Worm (Caenorhabditis elegans) whole organism, L1 larva: ENCODE data around the gene algn-11.

Experiments used
- C04F5.9 ChIP-seq: sonication (generic microtip); optimal IDR thresholded peaks from 2 replicates; lab custom pipeline; 2016; ENCODE audit warnings: missing genetic modification characterization, missing compliant biosample characterization
- C16A3.4 ChIP-seq: fragments of 150-350 bp; optimal IDR thresholded peaks from 2 replicates; lab custom pipeline; 2014; ENCODE audit warnings: missing biosample characterization, missing genetic modification characterization
- C34B4.2 ChIP-seq: sonication (generic microtip); optimal IDR thresholded peaks from 2 replicates; lab custom pipeline; 2017; ENCODE audit warnings: mild to moderate bottlenecking, missing genetic modification characterization, missing compliant biosample characterization
- Y116A8C.19 ChIP-seq: sonication (generic microtip); optimal IDR thresholded peaks from 2 replicates; lab custom pipeline; 2016; ENCODE audit warnings: missing compliant biosample characterization, missing genetic modification characterization, borderline replicate concordance
- alr-1 ChIP-seq: fragments of 200-800 bp; sonication (Bioruptor generic); optimal IDR thresholded peaks from 2 replicates; lab custom pipeline; 2018; ENCODE audit warnings: borderline replicate concordance, mild to moderate bottlenecking, missing genetic modification characterization, missing compliant biosample characterization
- ama-1 ChIP-seq: fragments of 150-350 bp; optimal IDR thresholded peaks from 2 replicates; lab custom pipeline; 2014
- blmp-1 ChIP-seq: fragments of 150-350 bp; optimal IDR thresholded peaks from 2 replicates; lab custom pipeline; 2014; ENCODE audit warnings: missing biosample characterization, missing genetic modification characterization
- ceh-82 ChIP-seq, 3 experiments: fragments of 150-350 bp in 1 of 3; sonication (generic microtip) in 2 of 3; optimal IDR thresholded peaks; 2 replicates each; lab custom pipeline; 2014 to 2017; ENCODE audit warnings: missing biosample characterization in 3 of 3, missing genetic modification characterization in 3 of 3
- ceh-88 ChIP-seq: fragments of 200-800 bp; sonication (Bioruptor generic); IDR thresholded peaks from 2 replicates; pipeline ENCODE4 v1.3.6; 2022; ENCODE audit warnings: missing genetic modification characterization, missing compliant biosample characterization
- dpl-1 ChIP-seq, 3 experiments: fragments of 150-350 bp in 2 of 3; sonication (generic microtip) in 1 of 3; optimal IDR thresholded peaks; 2 replicates each; lab custom pipeline; 2014 to 2017; ENCODE audit warnings: missing biosample characterization in 3 of 3, missing genetic modification characterization in 3 of 3, missing genetic modification reagents in 3 of 3
- dsc-1 ChIP-seq: sonication (generic microtip); optimal IDR thresholded peaks from 2 replicates; lab custom pipeline; 2016; ENCODE audit warnings: mild to moderate bottlenecking, missing genetic modification characterization, missing compliant biosample characterization
- efl-1 ChIP-seq, 4 experiments: fragments of 150-350 bp; optimal IDR thresholded peaks in 3 of 4; peaks in 1 of 4; 1 replicate in 1 of 4; 2 replicates in 3 of 4; lab custom pipeline; 2014; ENCODE audit warnings: missing biosample characterization in 2 of 4, missing genetic modification characterization in 2 of 4, missing genetic modification reagents in 2 of 4
- efl-3 ChIP-seq: fragments of 200-800 bp; sonication (Bioruptor generic); optimal IDR thresholded peaks from 2 replicates; lab custom pipeline; 2018; ENCODE audit warnings: mild to moderate bottlenecking, missing genetic modification characterization, missing compliant biosample characterization
- egl-13 ChIP-seq: sonication (generic microtip); optimal IDR thresholded peaks from 2 replicates; lab custom pipeline; 2016; ENCODE audit warnings: missing genotype, missing genetic modification reagents, missing genetic modification characterization, missing compliant biosample characterization
- egl-27 ChIP-seq, 2 experiments: fragments of 150-350 bp in 1 of 2; sonication (generic microtip); optimal IDR thresholded peaks; 3 replicates each; lab custom pipeline; 2017 to 2018; ENCODE audit warnings: missing biosample characterization in 2 of 2, missing genetic modification characterization in 2 of 2, missing genetic modification reagents in 2 of 2
- elt-2 ChIP-seq: sonication (generic microtip); optimal IDR thresholded peaks from 2 replicates; lab custom pipeline; 2016; ENCODE audit warnings: missing genetic modification characterization, mild to moderate bottlenecking, inconsistent platforms, missing compliant biosample characterization, missing genetic modification reagents
- ets-5 ChIP-seq: fragments of 200-800 bp; sonication (Bioruptor generic); IDR thresholded peaks from 2 replicates; pipeline ENCODE4 v1.3.6; 2022; ENCODE audit warnings: missing genetic modification characterization, missing compliant biosample characterization
- fkh-10 ChIP-seq: sonication (generic microtip); optimal IDR thresholded peaks from 2 replicates; lab custom pipeline; 2017; ENCODE audit warnings: missing biosample characterization, missing genetic modification reagents, missing genetic modification characterization
- fkh-8 ChIP-seq: sonication (generic microtip); optimal IDR thresholded peaks from 2 replicates; lab custom pipeline; 2016; ENCODE audit warnings: mild to moderate bottlenecking, missing genetic modification characterization, missing compliant biosample characterization
- grh-1 ChIP-seq: fragments of 200-800 bp; sonication (Bioruptor generic); IDR thresholded peaks from 2 replicates; pipeline ENCODE4 v1.3.6; 2022; ENCODE audit warnings: missing genetic modification reagents, missing genetic modification characterization, missing compliant biosample characterization
- hlh-17 ChIP-seq: fragments of 200-800 bp; sonication (Bioruptor generic); optimal IDR thresholded peaks from 2 replicates; lab custom pipeline; 2018; ENCODE audit warnings: missing genetic modification characterization, mild to moderate bottlenecking, missing compliant biosample characterization, moderate library complexity, borderline replicate concordance
- hlh-4 ChIP-seq: sonication (generic microtip); optimal IDR thresholded peaks from 2 replicates; lab custom pipeline; 2016; ENCODE audit warnings: mild to moderate bottlenecking, missing genetic modification characterization, missing compliant biosample characterization
- hpl-2 ChIP-seq: fragments of 150-350 bp; optimal IDR thresholded peaks from 2 replicates; lab custom pipeline; 2014; ENCODE audit warnings: missing biosample characterization, missing genetic modification reagents, missing genetic modification characterization
- irx-1 ChIP-seq: sonication (generic microtip); optimal IDR thresholded peaks from 2 replicates; lab custom pipeline; 2016; ENCODE audit warnings: missing genetic modification characterization, missing compliant biosample characterization
- jun-1 ChIP-seq: fragments of 150-350 bp; optimal IDR thresholded peaks from 2 replicates; lab custom pipeline; 2014; ENCODE audit warnings: missing biosample characterization, missing genetic modification reagents, missing genetic modification characterization
- lin-14 ChIP-seq: fragments of 200-800 bp; sonication (Bioruptor generic); optimal IDR thresholded peaks from 2 replicates; lab custom pipeline; 2018; ENCODE audit warnings: mild to moderate bottlenecking, missing genetic modification characterization, moderate library complexity, missing compliant biosample characterization
- lin-35 ChIP-seq, 2 experiments: fragments of 150-350 bp; optimal IDR thresholded peaks; 2 replicates each; lab custom pipeline; 2014; ENCODE audit warnings: missing biosample characterization in 2 of 2, missing genetic modification characterization in 2 of 2, missing genetic modification reagents in 2 of 2
- lin-39 ChIP-seq: fragments of 150-350 bp; optimal IDR thresholded peaks from 2 replicates; lab custom pipeline; 2014; ENCODE audit warnings: missing biosample characterization, missing genetic modification reagents, missing genetic modification characterization
- lir-3 ChIP-seq: sonication (generic microtip); optimal IDR thresholded peaks from 2 replicates; lab custom pipeline; 2016; ENCODE audit warnings: mild to moderate bottlenecking, missing genetic modification characterization, moderate library complexity, missing compliant biosample characterization; ENCODE audit not compliant: poor library complexity
- lsy-2 ChIP-seq, 2 experiments: fragments of 150-350 bp; optimal IDR thresholded peaks; 2 replicates each; lab custom pipeline; 2014; ENCODE audit warnings: missing biosample characterization in 2 of 2, missing genetic modification characterization in 2 of 2
- mdl-1 ChIP-seq, 2 experiments: fragments of 150-350 bp; optimal IDR thresholded peaks; 2 replicates each; lab custom pipeline; 2014 to 2017; ENCODE audit warnings: missing biosample characterization in 2 of 2, missing genetic modification characterization in 2 of 2, inconsistent platforms in 1 of 2
- mef-2 ChIP-seq: fragments of 150-350 bp; optimal IDR thresholded peaks from 2 replicates; lab custom pipeline; 2014; ENCODE audit warnings: missing biosample characterization, missing genetic modification characterization
- mep-1 ChIP-seq: fragments of 150-350 bp; optimal IDR thresholded peaks from 2 replicates; lab custom pipeline; 2014; ENCODE audit warnings: missing biosample characterization, missing genetic modification characterization
- nhr-11 ChIP-seq: fragments of 150-350 bp; optimal IDR thresholded peaks from 2 replicates; lab custom pipeline; 2014; ENCODE audit warnings: missing biosample characterization, missing genetic modification characterization
- nhr-19 ChIP-seq: fragments of 200-800 bp; sonication (Bioruptor generic); conservative IDR thresholded peaks from 2 replicates; pipeline ENCODE4 v1.3.6; 2022; ENCODE audit warnings: missing genetic modification characterization, missing compliant biosample characterization
- nhr-20 ChIP-seq: sonication (generic microtip); optimal IDR thresholded peaks from 2 replicates; lab custom pipeline; 2016; ENCODE audit warnings: mild to moderate bottlenecking, missing genetic modification characterization, missing compliant biosample characterization
- nhr-28 ChIP-seq: fragments of 150-350 bp; optimal IDR thresholded peaks from 2 replicates; lab custom pipeline; 2014; ENCODE audit warnings: missing biosample characterization, missing genetic modification characterization
- nhr-71 ChIP-seq: sonication (generic microtip); optimal IDR thresholded peaks from 2 replicates; lab custom pipeline; 2016; ENCODE audit warnings: mild to moderate bottlenecking, missing genetic modification characterization, moderate library complexity, missing compliant biosample characterization
- nhr-76 ChIP-seq: sonication (generic microtip); optimal IDR thresholded peaks from 2 replicates; lab custom pipeline; 2017; ENCODE audit warnings: missing biosample characterization, missing genetic modification characterization
- nhr-84 ChIP-seq: sonication (generic microtip); optimal IDR thresholded peaks from 2 replicates; lab custom pipeline; 2017; ENCODE audit warnings: missing biosample characterization, missing genetic modification characterization
- pax-3 ChIP-seq: fragments of 200-800 bp; sonication (Bioruptor generic); optimal IDR thresholded peaks from 2 replicates; lab custom pipeline; 2018; ENCODE audit warnings: mild to moderate bottlenecking, missing genetic modification characterization, moderate library complexity, missing compliant biosample characterization
- rnt-1 ChIP-seq: sonication (generic microtip); optimal IDR thresholded peaks from 2 replicates; lab custom pipeline; 2016; ENCODE audit warnings: mild to moderate bottlenecking, missing genetic modification characterization, moderate library complexity, missing compliant biosample characterization
- skn-1 ChIP-seq: fragments of 150-350 bp; optimal IDR thresholded peaks from 2 replicates; lab custom pipeline; 2014; ENCODE audit warnings: missing biosample characterization, missing genetic modification characterization
- snu-23 ChIP-seq: sonication (generic microtip); optimal IDR thresholded peaks from 2 replicates; lab custom pipeline; 2016; ENCODE audit warnings: missing genetic modification characterization, missing compliant biosample characterization
- sox-4 ChIP-seq: sonication (generic microtip); optimal IDR thresholded peaks from 2 replicates; lab custom pipeline; 2016; ENCODE audit warnings: missing genetic modification characterization, missing compliant biosample characterization
- tlp-1 ChIP-seq: fragments of 150-350 bp; optimal IDR thresholded peaks from 2 replicates; lab custom pipeline; 2014; ENCODE audit warnings: missing biosample characterization, missing genetic modification characterization
- unc-30 ChIP-seq: sonication (generic microtip); optimal IDR thresholded peaks from 2 replicates; lab custom pipeline; 2017; ENCODE audit warnings: missing biosample characterization, missing genetic modification characterization
- unc-98 ChIP-seq: fragments of 200-800 bp; sonication (Bioruptor generic); IDR thresholded peaks from 2 replicates; pipeline ENCODE4 v1.3.6; 2022; ENCODE audit warnings: missing genetic modification characterization, missing compliant biosample characterization
- vab-15 ChIP-seq: sonication (generic microtip); optimal IDR thresholded peaks from 2 replicates; lab custom pipeline; 2017; ENCODE audit warnings: missing genotype, mild to moderate bottlenecking, missing genetic modification characterization, missing compliant biosample characterization
- zag-1 ChIP-seq: fragments of 150-350 bp; optimal IDR thresholded peaks from 2 replicates; lab custom pipeline; 2014; ENCODE audit warnings: missing biosample characterization, missing genetic modification characterization

Gene algn-11

DNA sequence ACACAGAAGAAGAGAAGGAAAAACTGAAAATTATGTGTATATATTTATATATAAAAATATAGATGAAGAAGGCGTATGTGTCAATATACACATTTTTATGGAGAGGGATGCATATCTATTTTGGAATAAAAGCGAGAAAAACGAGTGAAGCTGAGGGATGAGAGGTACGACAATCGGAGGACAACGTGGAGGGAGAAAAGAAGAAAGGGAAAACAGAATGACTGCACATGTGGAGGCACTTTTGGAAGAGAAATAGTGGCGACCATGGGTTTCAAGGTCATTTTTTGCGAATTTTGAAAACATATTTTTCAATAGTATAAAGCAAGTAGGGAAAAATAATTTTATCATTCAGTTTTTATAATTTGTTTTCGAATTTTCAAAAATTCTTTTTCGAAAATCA is 2.2 kb upstream of the algn-11 start:
- peak; percentile 22 to 33 for TF ChIP-seq lin-35 (GFP tag; optimal IDR thresholded peaks at IDR 0.05; lab: Kevin White, UChicago)
- no peak for TF ChIP-seq unc-98 (GFP tag; lab: Robert Waterston, UW)
- no peak for TF ChIP-seq ama-1 (lab: Kevin White, UChicago)
- peak; percentile 10 for TF ChIP-seq snu-23 (GFP tag; lab: Kevin White, UChicago)
- TF ChIP-seq nhr-28 (tag; lab: Kevin White, UChicago) = no peak
- TF ChIP-seq skn-1 (tag; lab: Kevin White, UChicago) = peak; percentile 49
- TF ChIP-seq sox-4 = no peak
- no peak for TF ChIP-seq alr-1
- TF ChIP-seq irx-1 = no peak
- no peak for TF ChIP-seq nhr-76 (tag; lab: Kevin White, UChicago)
- no peak for TF ChIP-seq unc-30
- no peak for TF ChIP-seq C04F5.9 (tag; lab: Kevin White, UChicago)
- TF ChIP-seq efl-3 (GFP tag; lab: Kevin White, UChicago) = no peak
- TF ChIP-seq dsc-1 (tag; lab: Kevin White, UChicago) = no peak
- no peak for TF ChIP-seq elt-2 (tag; lab: Kevin White, UChicago)
- TF ChIP-seq lir-3 (tag; lab: Kevin White, UChicago) = no peak
- no peak for TF ChIP-seq nhr-20
- TF ChIP-seq egl-13 (tag; lab: Kevin White, UChicago) = no peak
- TF ChIP-seq zag-1 = no peak
- TF ChIP-seq nhr-71 = no peak
- no peak for TF ChIP-seq mef-2 (tag; lab: Kevin White, UChicago)
- no peak for TF ChIP-seq ets-5
- TF ChIP-seq jun-1 (tag; lab: Kevin White, UChicago) = no peak
- no peak for TF ChIP-seq nhr-84 (tag; lab: Kevin White, UChicago)
- TF ChIP-seq lin-39 (tag; lab: Kevin White, UChicago) = no peak
- no peak for TF ChIP-seq egl-27 (tag; optimal IDR thresholded peaks at IDR 0.05; lab: Kevin White, UChicago)
- peak in 1 of 2 experiments; percentile 5 for TF ChIP-seq efl-1 (optimal IDR thresholded peaks at IDR 0.05; lab: Kevin White, UChicago)
- no peak for TF ChIP-seq efl-1 (GFP tag; optimal IDR thresholded peaks at IDR 0.05 in 1 of 2; lab: Kevin White, UChicago)
- no peak for TF ChIP-seq Y116A8C.19
- TF ChIP-seq hpl-2 (GFP tag; lab: Kevin White, UChicago) = no peak
- TF ChIP-seq C16A3.4 = peak; percentile 22
- peak; percentile 98 for TF ChIP-seq blmp-1
- TF ChIP-seq C34B4.2 = no peak
- no peak for TF ChIP-seq ceh-88 (GFP tag; lab: Robert Waterston, UW)
- peak; percentile 69 for TF ChIP-seq mep-1 (tag; lab: Kevin White, UChicago)
- no peak for TF ChIP-seq fkh-8 (tag; lab: Kevin White, UChicago)
- TF ChIP-seq ceh-82 (tag; optimal IDR thresholded peaks at IDR 0.05; lab: Kevin White, UChicago) = no peak
- TF ChIP-seq fkh-10 (GFP tag; lab: Kevin White, UChicago) = no peak
- TF ChIP-seq pax-3 (tag; lab: Kevin White, UChicago) = no peak
- peak in 1 of 3 experiments; percentile 32 for TF ChIP-seq dpl-1 (GFP tag; optimal IDR thresholded peaks at IDR 0.05; lab: Kevin White, UChicago)
- peak; percentile 61 for TF ChIP-seq lin-14
- no peak for TF ChIP-seq hlh-4 (tag; lab: Kevin White, UChicago)
- TF ChIP-seq hlh-17 (GFP tag; lab: Kevin White, UChicago) = no peak
- no peak for TF ChIP-seq tlp-1 (tag; lab: Kevin White, UChicago)
- TF ChIP-seq mdl-1 (tag; optimal IDR thresholded peaks at IDR 0.05; lab: Kevin White, UChicago) = no peak
- peak in 1 of 2 experiments; percentile 28 for TF ChIP-seq lsy-2 (tag; optimal IDR thresholded peaks at IDR 0.05; lab: Kevin White, UChicago)
- no peak for TF ChIP-seq nhr-11 (tag; lab: Kevin White, UChicago)
- no peak for TF ChIP-seq nhr-19
- no peak for TF ChIP-seq grh-1 (GFP tag; lab: Robert Waterston, UW)
- TF ChIP-seq vab-15 = no peak
- TF ChIP-seq rnt-1 (tag; lab: Kevin White, UChicago) = peak; percentile 4
